Worm (Caenorhabditis elegans): Measurements from ENCODE around the gene igcm-1.

DNA sequence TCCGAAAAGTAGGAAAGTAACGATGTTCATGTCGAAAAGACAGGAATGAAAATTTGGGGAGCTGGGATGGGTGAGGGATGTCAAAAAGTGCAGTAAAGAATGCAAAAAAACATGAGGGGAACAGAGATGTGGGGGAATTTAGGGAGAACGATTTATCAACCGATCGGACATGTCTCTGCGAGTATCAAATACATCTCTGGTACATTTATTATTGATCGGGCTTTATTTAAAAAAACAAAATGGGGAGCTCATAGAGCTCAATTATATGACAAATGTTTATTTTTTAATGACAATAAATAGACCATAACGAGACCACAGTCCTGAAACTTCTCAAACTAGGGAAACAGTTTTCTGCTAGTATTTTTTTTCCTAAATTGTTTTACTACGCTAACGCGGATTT lies 40.6 kb downstream of the igcm-1 start, which contains the start of gene F25E2.2:
- TF ChIP-seq jun-1 (tag; optimal IDR thresholded peaks at IDR 0.05) (no peak), elt-1 (tag; optimal IDR thresholded peaks at IDR 0.05) (no peak), pqm-1 (tag; optimal IDR thresholded peaks at IDR 0.05) (no peak), ztf-4 (tag; optimal IDR thresholded peaks at IDR 0.05) (no peak), ztf-11 (tag; optimal IDR thresholded peaks at IDR 0.05) (no peak), nhr-237 (tag; optimal IDR thresholded peaks at IDR 0.05) (no peak), nhr-76 (tag; optimal IDR thresholded peaks at IDR 0.05) (no peak), fos-1 (tag; optimal IDR thresholded peaks at IDR 0.05) (no peak), unc-39 (tag; optimal IDR thresholded peaks at IDR 0.05) (no peak), egl-27 (tag; optimal IDR thresholded peaks at IDR 0.05) (no peak), mml-1 (tag; optimal IDR thresholded peaks at IDR 0.05) (no peak)

Data from whole organism, L3 larva.